Worm (Caenorhabditis elegans) whole organism, mixed stage, embryonic: ENCODE data around the gene wrt-6.

ENCODE experiments used
- M03D4.4 ChIP-seq: sonication (generic microtip); optimal IDR thresholded peaks from 2 replicates; lab custom pipeline; 2017; ENCODE audit warnings: mild to moderate bottlenecking, missing genetic modification characterization, missing compliant biosample characterization
- bed-3 ChIP-seq: fragments of 200-800 bp; sonication (Bioruptor generic); optimal IDR thresholded peaks from 3 replicates; lab custom pipeline; 2018; ENCODE audit warnings: mild to moderate bottlenecking, missing genetic modification characterization, moderate library complexity, missing compliant biosample characterization
- blmp-1 ChIP-seq: fragments of 150-350 bp; optimal IDR thresholded peaks from 2 replicates; lab custom pipeline; 2014; ENCODE audit warnings: missing biosample characterization, missing genetic modification characterization
- ceh-39 ChIP-seq: fragments of 150-350 bp; optimal IDR thresholded peaks from 2 replicates; lab custom pipeline; 2014; ENCODE audit warnings: missing biosample characterization, missing genetic modification characterization
- ceh-43 ChIP-seq: fragments of 200-800 bp; sonication (Bioruptor generic); optimal IDR thresholded peaks from 2 replicates; lab custom pipeline; 2018; ENCODE audit warnings: mild to moderate bottlenecking, missing genetic modification characterization, moderate library complexity, missing compliant biosample characterization
- ces-1 ChIP-seq: fragments of 150-350 bp; optimal IDR thresholded peaks from 2 replicates; lab custom pipeline; 2014; ENCODE audit warnings: missing biosample characterization, missing genetic modification reagents, missing genetic modification characterization
- cnd-1 ChIP-seq: fragments of 200-800 bp; sonication (Bioruptor generic); optimal IDR thresholded peaks from 2 replicates; lab custom pipeline; 2018; ENCODE audit warnings: mild to moderate bottlenecking, missing genetic modification characterization, missing compliant biosample characterization
- drap-1 ChIP-seq: fragments of 200-800 bp; sonication (Bioruptor generic); optimal IDR thresholded peaks from 3 replicates; lab custom pipeline; 2018; ENCODE audit warnings: mild to moderate bottlenecking, missing genetic modification characterization, missing compliant biosample characterization
- elt-1 ChIP-seq: sonication (generic microtip); optimal IDR thresholded peaks from 2 replicates; lab custom pipeline; 2017; ENCODE audit warnings: missing genetic modification characterization, mild to moderate bottlenecking, missing compliant biosample characterization, antibody characterized with exemption, moderate library complexity, borderline replicate concordance; ENCODE audit not compliant: insufficient read depth
- elt-3 ChIP-seq: fragments of 150-350 bp; optimal IDR thresholded peaks from 2 replicates; lab custom pipeline; 2014; ENCODE audit warnings: missing biosample characterization, missing genetic modification characterization
- flh-1 ChIP-seq: fragments of 200-800 bp; sonication (Bioruptor generic); optimal IDR thresholded peaks from 2 replicates; lab custom pipeline; 2018; ENCODE audit warnings: mild to moderate bottlenecking, missing genetic modification characterization, moderate library complexity, missing compliant biosample characterization
- ham-2 ChIP-seq: fragments of 200-800 bp; sonication (Bioruptor generic); optimal IDR thresholded peaks from 2 replicates; lab custom pipeline; 2018; ENCODE audit warnings: mild to moderate bottlenecking, missing genetic modification characterization, missing compliant biosample characterization
- hlh-1 ChIP-seq: fragments of 150-350 bp; optimal IDR thresholded peaks from 2 replicates; lab custom pipeline; 2014; ENCODE audit warnings: missing biosample characterization, missing genetic modification reagents, missing genetic modification characterization
- lin-13 ChIP-seq: fragments of 150-350 bp; optimal IDR thresholded peaks from 2 replicates; lab custom pipeline; 2014; ENCODE audit warnings: missing biosample characterization, missing genetic modification characterization
- lin-32 ChIP-seq: fragments of 200-800 bp; sonication (Bioruptor generic); optimal IDR thresholded peaks from 2 replicates; lab custom pipeline; 2018; ENCODE audit warnings: mild to moderate bottlenecking, missing genetic modification characterization, missing compliant biosample characterization
- lsy-2 ChIP-seq: fragments of 150-350 bp; optimal IDR thresholded peaks from 2 replicates; lab custom pipeline; 2014; ENCODE audit warnings: missing biosample characterization, missing genetic modification characterization
- mab-5 ChIP-seq: fragments of 150-350 bp; optimal IDR thresholded peaks from 2 replicates; lab custom pipeline; 2014; ENCODE audit warnings: missing biosample characterization, missing genetic modification characterization
- mep-1 ChIP-seq: fragments of 150-350 bp; optimal IDR thresholded peaks from 2 replicates; lab custom pipeline; 2017; ENCODE audit warnings: missing biosample characterization, missing genetic modification reagents, missing genetic modification characterization, inconsistent platforms
- nhr-12 ChIP-seq: fragments of 150-350 bp; optimal IDR thresholded peaks from 2 replicates; lab custom pipeline; 2014; ENCODE audit warnings: missing biosample characterization, missing genetic modification characterization
- nhr-2 ChIP-seq: fragments of 150-350 bp; optimal IDR thresholded peaks from 2 replicates; lab custom pipeline; 2014; ENCODE audit warnings: missing biosample characterization, missing genetic modification characterization
- nhr-237 ChIP-seq: fragments of 150-350 bp; optimal IDR thresholded peaks from 2 replicates; lab custom pipeline; 2014; ENCODE audit warnings: missing biosample characterization, missing genetic modification characterization
- nhr-28 ChIP-seq: fragments of 150-350 bp; optimal IDR thresholded peaks from 2 replicates; lab custom pipeline; 2014; ENCODE audit warnings: missing biosample characterization, missing genetic modification characterization
- nhr-76 ChIP-seq: sonication (generic microtip); optimal IDR thresholded peaks from 2 replicates; lab custom pipeline; 2017; ENCODE audit warnings: missing biosample characterization, missing genetic modification characterization
- pha-4 ChIP-seq: fragments of 150-350 bp; optimal IDR thresholded peaks from 2 replicates; lab custom pipeline; 2018; ENCODE audit warnings: missing biosample characterization, missing genetic modification reagents, missing genetic modification characterization
- snpc-4 ChIP-seq: fragments of 150-350 bp; optimal IDR thresholded peaks from 2 replicates; lab custom pipeline; 2014; ENCODE audit warnings: missing biosample characterization, missing genetic modification characterization
- sptf-1 ChIP-seq: sonication (generic microtip); optimal IDR thresholded peaks from 2 replicates; lab custom pipeline; 2017; ENCODE audit warnings: mild to moderate bottlenecking, missing genetic modification characterization, moderate library complexity, missing compliant biosample characterization
- unc-120 ChIP-seq: sonication (generic microtip); optimal IDR thresholded peaks from 2 replicates; lab custom pipeline; 2017; ENCODE audit warnings: missing genetic modification characterization, missing compliant biosample characterization; ENCODE audit not compliant: poor library complexity, severe bottlenecking
- unc-39 ChIP-seq: fragments of 150-350 bp; optimal IDR thresholded peaks from 2 replicates; lab custom pipeline; 2014; ENCODE audit warnings: missing biosample characterization, missing genetic modification characterization
- unc-62 ChIP-seq: fragments of 150-350 bp; optimal IDR thresholded peaks from 2 replicates; lab custom pipeline; 2014; ENCODE audit warnings: missing biosample characterization, missing genetic modification reagents, missing genetic modification characterization
- zip-8 ChIP-seq: fragments of 150-350 bp; optimal IDR thresholded peaks from 2 replicates; lab custom pipeline; 2014; ENCODE audit warnings: missing biosample characterization, missing genetic modification characterization

The wrt-6 gene

DNA sequence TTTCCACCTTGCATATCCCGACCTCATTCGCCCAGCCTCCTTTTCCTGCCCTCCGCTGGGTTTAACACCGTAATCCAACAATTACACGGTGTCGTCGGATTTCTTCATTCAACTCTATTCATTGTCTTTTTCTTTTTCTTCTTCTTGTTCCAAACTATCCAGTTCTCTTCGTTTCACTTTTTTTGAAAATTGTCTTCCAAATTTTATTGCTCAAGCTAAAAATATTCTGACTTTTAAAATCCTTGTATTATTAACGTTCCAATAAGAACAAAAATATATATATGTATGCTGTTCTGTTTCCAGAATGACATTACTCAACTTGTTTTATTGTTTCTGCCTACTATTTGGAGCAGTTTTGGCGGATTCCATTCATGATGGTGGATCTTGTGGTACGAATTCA, at the start of gene wrt-6:
Gene wrt-6, plus strand, starts transcription at position 301 of the 400 bp plus-strand sequence.
- no peak for TF ChIP-seq snpc-4 (tag; lab: Kevin White, UChicago)
- no peak for TF ChIP-seq elt-1 (tag; lab: Kevin White, UChicago)
- TF ChIP-seq flh-1 (GFP tag; lab: Kevin White, UChicago) = no peak

DNA sequence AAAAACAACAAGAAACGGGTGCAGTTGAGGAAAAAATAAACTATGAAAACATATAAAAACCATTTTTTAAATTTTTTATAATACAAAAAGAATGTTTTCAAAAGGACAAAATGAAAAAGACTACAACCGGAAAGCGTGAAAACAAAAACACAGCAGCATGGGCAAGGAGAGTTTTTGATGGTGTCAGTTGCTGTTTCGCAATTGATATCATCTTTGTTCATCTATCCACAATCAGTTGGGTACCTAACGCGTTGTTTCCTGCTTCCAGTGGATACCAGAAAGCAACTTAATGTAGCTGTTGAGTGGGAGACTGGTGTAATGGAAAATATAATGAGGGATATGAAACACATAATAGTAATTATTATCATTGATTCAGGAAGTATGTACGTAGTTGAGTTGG, 40.2 kb upstream of the wrt-6 start:
- TF ChIP-seq lsy-2 (tag; lab: Kevin White, UChicago) (no peak), zip-8 (tag; lab: Kevin White, UChicago) (no peak), nhr-2 (no peak), hlh-1 (tag; lab: Kevin White, UChicago) (peak; percentile 63)

- TF ChIP-seq unc-39 (no peak), unc-62 (GFP tag; lab: Kevin White, UChicago) (peak; percentile 39)
Measured at ce11 chrX:3440308-3440707, 39.7 kb upstream of the wrt-6 start.

DNA sequence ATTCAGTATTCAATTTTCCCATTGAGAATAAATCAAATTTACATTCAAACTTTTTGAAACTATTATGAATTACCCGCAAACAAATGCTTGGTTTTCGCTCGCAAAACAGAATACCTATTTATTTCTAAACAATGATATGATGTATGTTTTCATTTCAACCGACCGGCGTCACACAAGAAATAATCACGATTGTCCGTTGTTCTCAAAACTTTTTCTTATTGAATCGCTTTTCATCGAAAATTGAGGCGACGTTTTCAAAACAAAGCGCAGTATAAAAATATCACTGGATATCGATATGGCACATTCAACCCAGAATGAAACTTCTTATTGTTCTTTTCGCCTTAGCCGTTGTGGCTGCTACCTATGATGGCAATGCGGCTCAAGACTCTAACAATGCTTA, 38.5 kb upstream of the wrt-6 start, which contains the start of gene ZK813.3:
Gene ZK813.3, plus strand, starts transcription at position 301 of the 400 bp plus-strand sequence.
- TF ChIP-seq zip-8 (tag; lab: Kevin White, UChicago) (no peak), unc-62 (GFP tag; lab: Kevin White, UChicago) (no peak), ces-1 (no peak), ceh-43 (no peak), nhr-28 (no peak), unc-120 (no peak), M03D4.4 (tag; lab: Kevin White, UChicago) (no peak), bed-3 (GFP tag; lab: Kevin White, UChicago) (no peak), elt-3 (tag; lab: Kevin White, UChicago) (no peak), nhr-76 (tag; lab: Kevin White, UChicago) (no peak)
- TF ChIP-seq, all 35 proteins: peak for 0

- no peak for TF ChIP-seq nhr-28
- no peak for TF ChIP-seq ham-2 (GFP tag; lab: Kevin White, UChicago)
- no peak for TF ChIP-seq unc-62 (GFP tag; lab: Kevin White, UChicago)
- no peak for TF ChIP-seq nhr-76 (tag; lab: Kevin White, UChicago)
- TF ChIP-seq unc-39 = no peak
- no peak for TF ChIP-seq cnd-1
- no peak for TF ChIP-seq M03D4.4 (tag; lab: Kevin White, UChicago)
- no peak for TF ChIP-seq drap-1
- no peak for TF ChIP-seq nhr-237 (tag; lab: Kevin White, UChicago)
Measured at ce11 chrX:3443526-3443925, 36.5 kb upstream of the wrt-6 start, which contains the start of gene ZK813.2. Gene ZK813.2 (plus strand): TSS chrX:3443826.

- TF ChIP-seq ces-1 (no peak), M03D4.4 (tag; lab: Kevin White, UChicago) (no peak), ceh-43 (no peak), unc-62 (GFP tag; lab: Kevin White, UChicago) (no peak), mab-5 (tag; lab: Kevin White, UChicago) (no peak), nhr-28 (no peak), bed-3 (GFP tag; lab: Kevin White, UChicago) (no peak), unc-39 (no peak), lin-32 (GFP tag; lab: Kevin White, UChicago) (no peak), mep-1 (tag; lab: Kevin White, UChicago) (no peak)
Measured at ce11 chrX:3444514-3444913, 35.5 kb upstream of the wrt-6 start, which contains the start of gene ZK813.7. Gene ZK813.7 (plus strand): TSS chrX:3444814.

- TF ChIP-seq mep-1 (tag; lab: Kevin White, UChicago) (no peak), ces-1 (no peak), nhr-76 (tag; lab: Kevin White, UChicago) (no peak)
- TF ChIP-seq, all 35 proteins: peak for 0
Measured at ce11 chrX:3446011-3446410, 34.0 kb upstream of the wrt-6 start, which contains the start of gene ZK813.1. Gene ZK813.1 (plus strand): TSS chrX:3446311.

DNA sequence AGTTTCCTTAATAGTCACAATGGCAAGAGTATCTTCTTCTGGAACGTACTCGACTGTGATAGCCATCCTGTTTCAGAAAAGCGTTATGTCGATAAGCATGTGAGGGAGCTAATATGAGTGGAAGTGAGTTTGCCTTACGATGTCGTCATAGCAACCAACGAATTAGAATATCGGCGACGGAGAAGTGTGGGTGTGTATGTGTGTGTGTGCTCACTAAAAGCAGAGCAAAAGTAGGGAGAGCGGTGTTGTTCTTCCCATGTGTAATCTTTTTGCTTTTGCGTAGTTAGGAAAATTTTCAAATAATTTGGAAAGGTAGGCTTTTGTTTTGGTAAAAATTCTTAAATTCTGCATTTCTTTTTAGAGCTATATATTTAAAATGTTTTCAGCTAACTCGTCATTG, 28.9 kb upstream of the wrt-6 start, which contains the start of gene ZK813.5:
Gene ZK813.5, minus strand, starts transcription at position 101 of the 400 bp plus-strand sequence.
- no peak for TF ChIP-seq unc-62 (GFP tag; lab: Kevin White, UChicago)
- no peak for TF ChIP-seq pha-4 (tag; lab: Kevin White, UChicago)
- no peak for TF ChIP-seq ham-2 (GFP tag; lab: Kevin White, UChicago)
- no peak for TF ChIP-seq nhr-76 (tag; lab: Kevin White, UChicago)
- TF ChIP-seq lsy-2 (tag; lab: Kevin White, UChicago) = no peak
- no peak for TF ChIP-seq nhr-12 (tag; lab: Kevin White, UChicago)
- no peak for TF ChIP-seq blmp-1
- TF ChIP-seq mep-1 (tag; lab: Kevin White, UChicago) = no peak
- no peak for TF ChIP-seq M03D4.4 (tag; lab: Kevin White, UChicago)
- no peak for TF ChIP-seq ceh-39
- TF ChIP-seq unc-120 = no peak
- TF ChIP-seq sptf-1 (tag; lab: Kevin White, UChicago) = no peak
- no peak for TF ChIP-seq ceh-43
- no peak for TF ChIP-seq lin-13 (tag; lab: Kevin White, UChicago)
- no peak for TF ChIP-seq flh-1 (GFP tag; lab: Kevin White, UChicago)
